Fruit fly (Drosophila melanogaster): ENCODE data around the gene nyo.

DNA sequence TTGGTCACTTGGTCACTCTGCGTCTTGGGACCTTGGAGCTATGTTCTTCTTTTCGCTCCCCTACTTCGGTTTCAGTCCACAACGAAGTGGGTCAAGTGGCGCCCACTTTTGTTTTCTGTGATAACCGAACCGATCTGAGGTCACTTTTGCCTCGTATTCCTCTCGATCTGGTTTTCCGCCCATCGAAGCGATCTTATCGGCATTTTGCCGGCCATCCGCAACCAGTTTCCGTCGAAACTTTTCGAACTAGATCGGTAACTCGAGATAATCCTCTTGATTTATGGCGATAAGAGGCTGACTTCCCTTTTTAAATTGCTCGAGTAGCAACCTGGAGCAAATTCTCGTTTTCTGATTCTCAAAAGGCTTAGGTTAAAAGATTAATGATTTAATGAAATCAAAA is 21.8 kb downstream of the nyo start:
- no peak for TF ChIP-seq CG8159 (tag; optimal IDR thresholded peaks at IDR 0.05)
- TF ChIP-seq EcR (GFP tag; optimal IDR thresholded peaks at IDR 0.05) = peak; percentile 70
- TF ChIP-seq gl (tag; optimal IDR thresholded peaks at IDR 0.05) = no peak
- no peak for TF ChIP-seq CG12605 (GFP tag; IDR thresholded peaks at IDR 0.05)
- no peak for TF ChIP-seq D1 (tag; optimal IDR thresholded peaks at IDR 0.05)
- TF ChIP-seq CG15710 (tag; optimal IDR thresholded peaks at IDR 0.05) = no peak
- no peak for TF ChIP-seq Pif1B (GFP tag; optimal IDR thresholded peaks at IDR 0.05)
- TF ChIP-seq fd96Ca (GFP tag; IDR thresholded peaks at IDR 0.05) = no peak
- no peak for TF ChIP-seq CG9948 (tag; optimal IDR thresholded peaks at IDR 0.05)
- TF ChIP-seq rn (GFP tag; IDR thresholded peaks at IDR 0.05) = no peak

Measured in whole organism, pupa.